Fruit fly (Drosophila melanogaster) S2 (cell line): ENCODE results near the gene AsnRS.

Source experiments
- CG8478 ChIP-seq: fragments of >200 bp; optimal IDR thresholded peaks from 2 replicates; lab custom pipeline; 2018
- CTCF ChIP-seq, 2 experiments: fragments of >200 bp; optimal IDR thresholded peaks; 2 replicates each; lab custom pipeline; 2018

DNA sequence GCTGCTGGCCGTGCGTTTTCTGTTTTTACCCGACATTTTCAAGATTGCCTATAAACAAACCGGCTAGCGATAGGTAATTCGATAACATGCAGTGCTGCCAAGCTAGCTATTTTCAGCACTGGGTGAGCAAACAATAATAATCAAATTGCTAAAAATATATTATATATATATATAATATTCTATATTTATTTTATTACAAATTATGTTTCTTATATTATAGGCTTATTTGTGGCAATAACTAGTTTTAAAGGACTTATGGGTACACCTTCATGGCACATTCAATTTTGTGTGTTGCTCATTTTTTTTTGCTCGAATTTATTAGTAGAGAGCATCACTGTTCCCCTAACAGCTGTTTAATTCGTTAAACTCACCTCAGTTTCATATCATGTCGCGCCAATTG, 4.9 kb downstream of the AsnRS start:
- TF ChIP-seq CG8478 (lab: Kevin White, UChicago) (no peak), CTCF (optimal IDR thresholded peaks at IDR 0.05; lab: Kevin White, UChicago) (no peak)
